Worm (Caenorhabditis elegans) whole organism, L3 larva: ENCODE measurements around the gene F13C5.1.

Source experiments
- R02D3.7 ChIP-seq: fragments of 150-350 bp; optimal IDR thresholded peaks from 2 replicates; lab custom pipeline; 2014; ENCODE audit warnings: missing biosample characterization, missing genetic modification characterization
- ZK546.5 ChIP-seq: sonication (generic microtip); optimal IDR thresholded peaks from 2 replicates; lab custom pipeline; 2017; ENCODE audit warnings: missing biosample characterization, missing genetic modification characterization
- ceh-16 ChIP-seq: sonication (generic microtip); optimal IDR thresholded peaks from 2 replicates; lab custom pipeline; 2017; ENCODE audit warnings: missing biosample characterization, missing genetic modification characterization
- ceh-28 ChIP-seq: fragments of 150-350 bp; optimal IDR thresholded peaks from 2 replicates; lab custom pipeline; 2014; ENCODE audit warnings: missing biosample characterization, missing genetic modification reagents, missing genetic modification characterization
- ceh-82 ChIP-seq: fragments of 150-350 bp; optimal IDR thresholded peaks from 2 replicates; lab custom pipeline; 2014; ENCODE audit warnings: missing biosample characterization, missing genetic modification characterization
- ceh-9 ChIP-seq: sonication (generic microtip); optimal IDR thresholded peaks from 2 replicates; lab custom pipeline; 2018; ENCODE audit warnings: missing biosample characterization, missing genetic modification characterization
- daf-12 ChIP-seq: fragments of 150-350 bp; optimal IDR thresholded peaks from 2 replicates; lab custom pipeline; 2014; ENCODE audit warnings: missing biosample characterization, missing genetic modification reagents, missing genetic modification characterization
- egl-27 ChIP-seq: sonication (generic microtip); optimal IDR thresholded peaks from 4 replicates; lab custom pipeline; 2017; ENCODE audit warnings: missing biosample characterization, missing genetic modification reagents, missing genetic modification characterization
- egl-5 ChIP-seq: fragments of 150-350 bp; optimal IDR thresholded peaks from 2 replicates; lab custom pipeline; 2017; ENCODE audit warnings: missing biosample characterization, missing genetic modification reagents, missing genetic modification characterization, inconsistent platforms
- elt-1 ChIP-seq: fragments of 150-350 bp; optimal IDR thresholded peaks from 2 replicates; lab custom pipeline; 2014; ENCODE audit warnings: missing biosample characterization, missing genetic modification characterization
- elt-2 ChIP-seq: sonication (generic microtip); optimal IDR thresholded peaks from 2 replicates; lab custom pipeline; 2016; ENCODE audit warnings: missing genetic modification reagents, mild to moderate bottlenecking, missing genetic modification characterization, missing compliant biosample characterization
- elt-3 ChIP-seq, 3 experiments: fragments of 150-350 bp in 1 of 3; sonication (generic microtip) in 2 of 3; optimal IDR thresholded peaks; 2 replicates in 2 of 3; 4 replicates in 1 of 3; lab custom pipeline; 2014 to 2017; ENCODE audit warnings: missing biosample characterization in 3 of 3, missing genetic modification characterization in 3 of 3
- eor-1 ChIP-seq, 2 experiments: fragments of 150-350 bp; optimal IDR thresholded peaks; 2 replicates each; lab custom pipeline; 2014 to 2018; ENCODE audit warnings: missing biosample characterization in 2 of 2, missing genetic modification characterization in 2 of 2
- fkh-10 ChIP-seq: sonication (generic microtip); optimal IDR thresholded peaks from 2 replicates; lab custom pipeline; 2017; ENCODE audit warnings: missing biosample characterization, missing genetic modification reagents, missing genetic modification characterization
- fkh-2 ChIP-seq: fragments of 150-350 bp; optimal IDR thresholded peaks from 2 replicates; lab custom pipeline; 2014; ENCODE audit warnings: missing biosample characterization, missing genetic modification reagents, missing genetic modification characterization
- fos-1 ChIP-seq: fragments of 150-350 bp; optimal IDR thresholded peaks from 2 replicates; lab custom pipeline; 2014; ENCODE audit warnings: missing biosample characterization, missing genetic modification characterization
- hmg-11 ChIP-seq: sonication (generic microtip); optimal IDR thresholded peaks from 2 replicates; lab custom pipeline; 2016; ENCODE audit warnings: missing genetic modification characterization, missing compliant biosample characterization
- lsy-12 ChIP-seq: sonication (generic microtip); optimal IDR thresholded peaks from 2 replicates; lab custom pipeline; 2016; ENCODE audit warnings: mild to moderate bottlenecking, missing genetic modification characterization, missing compliant biosample characterization
- nhr-11 ChIP-seq: fragments of 150-350 bp; optimal IDR thresholded peaks from 2 replicates; lab custom pipeline; 2014; ENCODE audit warnings: missing biosample characterization, missing genetic modification characterization
- nhr-12 ChIP-seq: fragments of 150-350 bp; optimal IDR thresholded peaks from 2 replicates; lab custom pipeline; 2014; ENCODE audit warnings: missing biosample characterization, missing genetic modification characterization
- nhr-23 ChIP-seq: fragments of 150-350 bp; optimal IDR thresholded peaks from 2 replicates; lab custom pipeline; 2014; ENCODE audit warnings: missing biosample characterization, missing genetic modification reagents, missing genetic modification characterization
- nhr-237 ChIP-seq: fragments of 150-350 bp; optimal IDR thresholded peaks from 2 replicates; lab custom pipeline; 2014; ENCODE audit warnings: missing biosample characterization, missing genetic modification characterization
- nhr-67 ChIP-seq: fragments of 150-350 bp; optimal IDR thresholded peaks from 2 replicates; lab custom pipeline; 2014; ENCODE audit warnings: missing biosample characterization, missing genetic modification characterization
- nhr-76 ChIP-seq: fragments of 150-350 bp; sonication (generic microtip); optimal IDR thresholded peaks from 5 replicates; lab custom pipeline; 2014; ENCODE audit warnings: missing biosample characterization, missing genetic modification characterization
- pqm-1 ChIP-seq: fragments of 150-350 bp; optimal IDR thresholded peaks from 2 replicates; lab custom pipeline; 2017; ENCODE audit warnings: missing biosample characterization, missing genetic modification characterization, inconsistent platforms
- sea-2 ChIP-seq: fragments of 150-350 bp; sonication (generic microtip); optimal IDR thresholded peaks from 4 replicates; lab custom pipeline; 2014; ENCODE audit warnings: missing biosample characterization, missing genetic modification reagents, missing genetic modification characterization
- snpc-4 ChIP-seq: fragments of 150-350 bp; optimal IDR thresholded peaks from 2 replicates; lab custom pipeline; 2014; ENCODE audit warnings: missing biosample characterization, missing genetic modification characterization
- unc-39 ChIP-seq: sonication (generic microtip); optimal IDR thresholded peaks from 4 replicates; lab custom pipeline; 2017; ENCODE audit warnings: missing biosample characterization, missing genetic modification characterization
- unc-62 ChIP-seq: fragments of 150-350 bp; sonication (generic microtip); optimal IDR thresholded peaks from 4 replicates; lab custom pipeline; 2014; ENCODE audit warnings: missing biosample characterization, missing genetic modification reagents, missing genetic modification characterization
- zag-1 ChIP-seq: fragments of 150-350 bp; optimal IDR thresholded peaks from 2 replicates; lab custom pipeline; 2014; ENCODE audit warnings: missing biosample characterization, missing genetic modification characterization
- ztf-11 ChIP-seq: fragments of 150-350 bp; optimal IDR thresholded peaks from 2 replicates; lab custom pipeline; 2014; ENCODE audit warnings: missing biosample characterization, missing genetic modification characterization
- ztf-4 ChIP-seq: fragments of 150-350 bp; optimal IDR thresholded peaks from 2 replicates; lab custom pipeline; 2014; ENCODE audit warnings: missing biosample characterization, missing genetic modification characterization

Gene F13C5.1

DNA sequence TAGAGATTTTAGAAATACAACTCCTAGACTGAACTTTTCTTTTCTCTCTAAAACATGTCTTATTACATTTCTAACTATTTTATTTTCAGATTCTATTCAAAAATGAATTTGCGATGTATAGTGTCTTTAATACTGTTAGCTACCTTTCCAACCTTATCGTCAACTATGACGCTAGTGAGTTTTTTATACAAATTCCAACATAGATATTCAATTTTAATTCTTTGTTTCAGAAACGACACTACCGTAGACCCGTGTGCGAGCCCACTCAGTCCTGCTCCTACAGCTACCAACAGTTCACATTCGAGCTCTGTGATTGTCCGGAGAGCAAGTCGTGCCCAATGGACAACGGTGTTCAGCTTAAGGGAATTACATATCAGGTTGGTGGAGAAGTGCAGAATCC lies 27.2 kb downstream of the F13C5.1 start, which contains the start of gene M6.4:
M6.4 (plus strand) TSS at position 55 of the 400 bp plus-strand sequence.
- TF ChIP-seq fkh-10 (no peak), nhr-23 (tag; lab: Kevin White, UChicago) (no peak), elt-2 (tag; lab: Kevin White, UChicago) (no peak), ceh-28 (tag; lab: Kevin White, UChicago) (no peak), nhr-237 (tag; lab: Kevin White, UChicago) (no peak), ceh-16 (tag; lab: Kevin White, UChicago) (no peak), nhr-76 (tag; lab: Kevin White, UChicago) (no peak)
- TF ChIP-seq, all 47 proteins: peak for 0

DNA sequence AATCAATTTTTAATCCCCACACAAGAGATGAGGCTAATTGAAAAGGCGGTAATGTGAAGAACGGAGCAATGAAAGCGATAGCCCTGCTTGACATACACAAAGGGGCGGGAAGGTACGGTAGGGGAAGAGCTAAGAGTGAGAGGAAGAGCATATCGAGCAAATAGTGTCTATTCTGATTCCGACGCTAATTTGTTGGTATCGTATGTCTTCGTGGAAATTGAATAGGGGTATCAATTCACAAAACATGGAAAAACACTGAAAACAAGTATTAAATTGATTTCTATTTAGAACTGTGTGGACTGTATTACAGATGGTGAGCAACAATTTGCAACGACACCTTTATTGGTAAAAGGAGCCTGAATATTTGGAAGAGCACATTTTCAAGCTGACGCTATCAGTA lies 34.9 kb downstream of the F13C5.1 start, which contains the start of gene pha-2:
pha-2 (minus strand) TSS at position 101 of the 400 bp plus-strand sequence.
- TF ChIP-seq R02D3.7 (tag; lab: Kevin White, UChicago) = no peak
- TF ChIP-seq sea-2 (GFP tag; lab: Kevin White, UChicago) = no peak
- no peak for TF ChIP-seq nhr-11 (tag; lab: Kevin White, UChicago)
- TF ChIP-seq nhr-67 = no peak
- TF ChIP-seq fkh-2 (tag; lab: Kevin White, UChicago) = no peak
- TF ChIP-seq ZK546.5 (tag; lab: Kevin White, UChicago) = no peak
- TF ChIP-seq ceh-9 (tag; lab: Kevin White, UChicago) = no peak
- TF ChIP-seq ztf-11 (tag; lab: Kevin White, UChicago) = no peak
- no peak for TF ChIP-seq ztf-4
- no peak for TF ChIP-seq hmg-11 (tag; lab: Kevin White, UChicago)
- TF ChIP-seq unc-62 (GFP tag; lab: Kevin White, UChicago) = no peak
- no peak for TF ChIP-seq elt-1 (tag; lab: Kevin White, UChicago)
- TF ChIP-seq eor-1 (tag; optimal IDR thresholded peaks at IDR 0.05; lab: Kevin White, UChicago) = no peak
- no peak for TF ChIP-seq egl-27 (tag; lab: Kevin White, UChicago)
- no peak for TF ChIP-seq unc-39 (tag; lab: Kevin White, UChicago)

DNA sequence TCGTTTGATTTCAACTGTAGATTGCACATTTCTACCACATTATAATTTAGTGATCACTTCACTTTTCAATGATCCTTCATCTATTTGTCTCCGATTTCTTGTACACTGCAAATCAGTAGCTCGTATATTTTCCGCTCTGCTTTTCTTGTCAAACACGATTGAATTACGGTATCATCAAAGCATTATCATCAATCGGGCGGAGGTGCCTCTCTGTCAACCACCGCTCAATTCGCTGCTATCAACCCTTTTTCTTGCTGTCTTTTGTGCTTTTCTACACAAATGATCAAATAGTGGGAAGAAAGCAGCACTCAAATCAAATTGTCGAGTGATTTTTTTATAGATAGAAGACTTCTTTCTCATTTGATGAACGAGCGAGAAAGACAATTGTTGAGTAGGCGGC lies 35.6 kb downstream of the F13C5.1 start:
- TF ChIP-seq egl-5 (tag; lab: Kevin White, UChicago) (no peak), elt-2 (tag; lab: Kevin White, UChicago) (peak; percentile 63), nhr-237 (tag; lab: Kevin White, UChicago) (no peak), ZK546.5 (tag; lab: Kevin White, UChicago) (no peak)

DNA sequence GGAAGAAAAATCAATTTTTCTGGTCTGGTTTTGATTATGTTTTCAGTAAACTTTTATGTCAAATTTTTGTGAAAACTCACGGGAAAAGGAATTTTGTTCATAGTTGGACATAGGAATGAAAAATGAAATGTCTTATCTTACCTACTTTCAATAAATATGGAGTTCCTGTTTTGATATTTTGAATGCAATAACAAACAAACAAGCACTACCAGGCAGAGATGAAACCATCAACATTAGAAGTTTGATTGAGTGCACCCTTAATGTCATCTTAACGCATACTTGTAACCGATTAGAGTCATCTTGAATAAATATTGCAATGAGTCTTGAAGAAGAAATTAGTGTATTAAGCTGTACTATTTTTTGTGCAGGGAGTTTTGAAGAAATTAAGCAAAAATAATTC lies 39.5 kb downstream of the F13C5.1 start, which contains the start of gene M6.11:
M6.11 (minus strand) TSS at position 101 of the 400 bp plus-strand sequence.
- TF ChIP-seq daf-12 (tag; lab: Kevin White, UChicago) = no peak
- TF ChIP-seq ceh-82 (tag; lab: Kevin White, UChicago) = no peak
- TF ChIP-seq fkh-2 (tag; lab: Kevin White, UChicago) = no peak
- no peak for TF ChIP-seq elt-1 (tag; lab: Kevin White, UChicago)
- TF ChIP-seq fkh-10 = no peak
- no peak for TF ChIP-seq eor-1 (tag; optimal IDR thresholded peaks at IDR 0.05; lab: Kevin White, UChicago)
- no peak for TF ChIP-seq unc-39 (tag; lab: Kevin White, UChicago)
- no peak for TF ChIP-seq hmg-11 (tag; lab: Kevin White, UChicago)
- no peak for TF ChIP-seq nhr-12
- TF ChIP-seq ztf-11 (tag; lab: Kevin White, UChicago) = no peak
- no peak for TF ChIP-seq elt-2 (tag; lab: Kevin White, UChicago)
- TF ChIP-seq elt-3 (tag; optimal IDR thresholded peaks at IDR 0.05; lab: Kevin White, UChicago) = no peak
- TF ChIP-seq ceh-9 (tag; lab: Kevin White, UChicago) = no peak
- TF ChIP-seq fos-1 (tag; lab: Kevin White, UChicago) = no peak
- TF ChIP-seq zag-1 (tag; lab: Kevin White, UChicago) = no peak
- TF ChIP-seq snpc-4 (tag; lab: Kevin White, UChicago) = no peak

DNA sequence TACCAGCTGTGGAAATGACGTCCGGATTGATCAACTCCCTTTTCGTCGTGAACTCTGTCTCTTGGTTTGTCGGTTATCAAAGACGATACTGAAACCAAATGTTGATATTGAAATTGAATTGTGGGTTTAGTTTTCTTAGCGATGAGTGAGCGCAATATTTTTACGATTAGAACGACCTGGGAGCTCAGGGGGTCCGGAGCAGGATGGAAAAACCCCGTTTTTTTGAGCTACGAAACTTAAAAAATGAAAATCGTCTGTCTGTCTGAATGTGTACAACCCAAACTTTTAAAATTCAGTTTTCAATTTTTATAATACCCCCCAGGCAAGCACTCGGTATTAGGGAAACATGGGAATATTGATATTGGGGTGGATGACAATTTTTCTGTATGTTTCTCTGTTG lies 40.9 kb downstream of the F13C5.1 start:
- no peak for TF ChIP-seq sea-2 (GFP tag; lab: Kevin White, UChicago)
- TF ChIP-seq elt-2 (tag; lab: Kevin White, UChicago) = peak; percentile 50
- TF ChIP-seq, all 47 proteins: peak for 1

DNA sequence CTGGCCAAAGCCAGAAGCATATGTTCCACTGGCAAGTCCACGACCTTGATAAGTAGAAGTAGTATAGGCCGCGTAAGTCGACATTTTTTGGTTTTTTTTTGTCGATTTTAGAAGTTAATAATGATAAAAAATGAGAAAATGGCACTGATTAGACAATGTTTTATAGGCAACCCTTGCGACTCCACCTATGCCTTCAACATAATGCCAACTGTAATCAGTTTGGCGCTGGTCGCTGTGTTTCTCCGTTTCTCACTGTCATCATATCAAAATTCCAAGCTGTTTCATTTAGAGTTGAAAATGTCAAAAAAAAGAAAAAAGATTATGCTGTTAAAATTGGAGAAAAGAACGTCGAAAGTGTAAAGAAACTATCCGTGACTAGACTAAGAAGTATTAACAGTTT lies 43.6 kb downstream of the F13C5.1 start:
- TF ChIP-seq lsy-12 (no peak), pqm-1 (peak; percentile 58), elt-2 (tag; lab: Kevin White, UChicago) (peak; percentile 90)
